Worm (Caenorhabditis elegans) whole organism, L1 larva: ENCODE data around the gene dmd-10.

ENCODE experiments used
- C04F5.9 ChIP-seq: sonication (generic microtip); optimal IDR thresholded peaks from 2 replicates; lab custom pipeline; 2016; ENCODE audit warnings: missing genetic modification characterization, missing compliant biosample characterization
- C16A3.4 ChIP-seq: fragments of 150-350 bp; optimal IDR thresholded peaks from 2 replicates; lab custom pipeline; 2014; ENCODE audit warnings: missing biosample characterization, missing genetic modification characterization
- aly-2 ChIP-seq: fragments of 150-350 bp; optimal IDR thresholded peaks from 2 replicates; lab custom pipeline; 2014; ENCODE audit warnings: missing biosample characterization, missing genetic modification characterization
- ama-1 ChIP-seq: fragments of 150-350 bp; optimal IDR thresholded peaks from 2 replicates; lab custom pipeline; 2014
- blmp-1 ChIP-seq: fragments of 150-350 bp; optimal IDR thresholded peaks from 2 replicates; lab custom pipeline; 2014; ENCODE audit warnings: missing biosample characterization, missing genetic modification characterization
- ceh-63 ChIP-seq: fragments of 200-800 bp; sonication (Bioruptor generic); optimal IDR thresholded peaks from 2 replicates; lab custom pipeline; 2018; ENCODE audit warnings: mild to moderate bottlenecking, missing genetic modification characterization, missing compliant biosample characterization
- ceh-82 ChIP-seq, 3 experiments: fragments of 150-350 bp in 1 of 3; sonication (generic microtip) in 2 of 3; optimal IDR thresholded peaks; 2 replicates each; lab custom pipeline; 2014 to 2017; ENCODE audit warnings: missing biosample characterization in 3 of 3, missing genetic modification characterization in 3 of 3
- ceh-90 ChIP-seq: sonication (generic microtip); optimal IDR thresholded peaks from 2 replicates; lab custom pipeline; 2016; ENCODE audit warnings: missing genetic modification characterization, missing compliant biosample characterization
- dsc-1 ChIP-seq: sonication (generic microtip); optimal IDR thresholded peaks from 2 replicates; lab custom pipeline; 2016; ENCODE audit warnings: mild to moderate bottlenecking, missing genetic modification characterization, missing compliant biosample characterization
- efl-1 ChIP-seq, 4 experiments: fragments of 150-350 bp; optimal IDR thresholded peaks in 3 of 4; peaks in 1 of 4; 1 replicate in 1 of 4; 2 replicates in 3 of 4; lab custom pipeline; 2014; ENCODE audit warnings: missing biosample characterization in 2 of 4, missing genetic modification characterization in 2 of 4, missing genetic modification reagents in 2 of 4
- egl-27 ChIP-seq, 2 experiments: fragments of 150-350 bp in 1 of 2; sonication (generic microtip); optimal IDR thresholded peaks; 3 replicates each; lab custom pipeline; 2017 to 2018; ENCODE audit warnings: missing biosample characterization in 2 of 2, missing genetic modification characterization in 2 of 2, missing genetic modification reagents in 2 of 2
- elt-3 ChIP-seq, 6 experiments: fragments of 150-350 bp in 1 of 6; sonication (generic microtip); optimal IDR thresholded peaks; 2 replicates each; lab custom pipeline; 2017 to 2018; ENCODE audit warnings: missing biosample characterization in 6 of 6, missing genetic modification characterization in 6 of 6, inconsistent platforms in 1 of 6
- ets-5 ChIP-seq: fragments of 200-800 bp; sonication (Bioruptor generic); IDR thresholded peaks from 2 replicates; pipeline ENCODE4 v1.3.6; 2022; ENCODE audit warnings: missing genetic modification characterization, missing compliant biosample characterization
- fkh-4 ChIP-seq: sonication (generic microtip); optimal IDR thresholded peaks from 2 replicates; lab custom pipeline; 2016; ENCODE audit warnings: missing compliant biosample characterization, missing genetic modification characterization, borderline replicate concordance
- isw-1 ChIP-seq: fragments of 200-800 bp; sonication (Bioruptor generic); IDR thresholded peaks from 2 replicates; pipeline ENCODE4 v1.3.6; 2022; ENCODE audit warnings: missing genetic modification characterization, missing compliant biosample characterization
- jun-1 ChIP-seq: fragments of 150-350 bp; optimal IDR thresholded peaks from 2 replicates; lab custom pipeline; 2014; ENCODE audit warnings: missing biosample characterization, missing genetic modification reagents, missing genetic modification characterization
- lin-14 ChIP-seq: fragments of 200-800 bp; sonication (Bioruptor generic); optimal IDR thresholded peaks from 2 replicates; lab custom pipeline; 2018; ENCODE audit warnings: mild to moderate bottlenecking, missing genetic modification characterization, moderate library complexity, missing compliant biosample characterization
- lin-35 ChIP-seq, 2 experiments: fragments of 150-350 bp; optimal IDR thresholded peaks; 2 replicates each; lab custom pipeline; 2014; ENCODE audit warnings: missing biosample characterization in 2 of 2, missing genetic modification characterization in 2 of 2, missing genetic modification reagents in 2 of 2
- lsy-2 ChIP-seq, 2 experiments: fragments of 150-350 bp; optimal IDR thresholded peaks; 2 replicates each; lab custom pipeline; 2014; ENCODE audit warnings: missing biosample characterization in 2 of 2, missing genetic modification characterization in 2 of 2
- mab-9 ChIP-seq: fragments of 200-800 bp; sonication (Bioruptor generic); IDR thresholded peaks from 2 replicates; pipeline ENCODE4 v1.3.6; 2022; ENCODE audit warnings: missing genetic modification reagents, missing genetic modification characterization, missing compliant biosample characterization
- nhr-12 ChIP-seq: sonication (generic microtip); optimal IDR thresholded peaks from 2 replicates; lab custom pipeline; 2017; ENCODE audit warnings: missing biosample characterization, missing genetic modification characterization
- nhr-20 ChIP-seq: sonication (generic microtip); optimal IDR thresholded peaks from 2 replicates; lab custom pipeline; 2016; ENCODE audit warnings: mild to moderate bottlenecking, missing genetic modification characterization, missing compliant biosample characterization
- nhr-71 ChIP-seq: sonication (generic microtip); optimal IDR thresholded peaks from 2 replicates; lab custom pipeline; 2016; ENCODE audit warnings: mild to moderate bottlenecking, missing genetic modification characterization, moderate library complexity, missing compliant biosample characterization
- nhr-76 ChIP-seq: sonication (generic microtip); optimal IDR thresholded peaks from 2 replicates; lab custom pipeline; 2017; ENCODE audit warnings: missing biosample characterization, missing genetic modification characterization
- nhr-77 ChIP-seq: fragments of 150-350 bp; optimal IDR thresholded peaks from 2 replicates; lab custom pipeline; 2014; ENCODE audit warnings: missing biosample characterization, missing genetic modification characterization
- nhr-85 ChIP-seq: sonication (generic microtip); peaks from one replicate; lab custom pipeline; 2016; ENCODE audit warnings: missing genetic modification characterization, inconsistent platforms, missing compliant biosample characterization
- nhr-90 ChIP-seq: sonication (generic microtip); optimal IDR thresholded peaks from 2 replicates; lab custom pipeline; 2016; ENCODE audit warnings: mild to moderate bottlenecking, missing genetic modification characterization, missing compliant biosample characterization; ENCODE audit not compliant: poor library complexity
- pax-3 ChIP-seq: fragments of 200-800 bp; sonication (Bioruptor generic); optimal IDR thresholded peaks from 2 replicates; lab custom pipeline; 2018; ENCODE audit warnings: mild to moderate bottlenecking, missing genetic modification characterization, moderate library complexity, missing compliant biosample characterization
- pqm-1 ChIP-seq: sonication (generic microtip); optimal IDR thresholded peaks from 3 replicates; lab custom pipeline; 2017; ENCODE audit warnings: missing biosample characterization, missing genetic modification characterization
- skn-1 ChIP-seq: fragments of 150-350 bp; optimal IDR thresholded peaks from 2 replicates; lab custom pipeline; 2014; ENCODE audit warnings: missing biosample characterization, missing genetic modification characterization
- snu-23 ChIP-seq: sonication (generic microtip); optimal IDR thresholded peaks from 2 replicates; lab custom pipeline; 2016; ENCODE audit warnings: missing genetic modification characterization, missing compliant biosample characterization
- sox-4 ChIP-seq: sonication (generic microtip); optimal IDR thresholded peaks from 2 replicates; lab custom pipeline; 2016; ENCODE audit warnings: missing genetic modification characterization, missing compliant biosample characterization
- swsn-7 ChIP-seq: sonication (generic microtip); optimal IDR thresholded peaks from 2 replicates; lab custom pipeline; 2016; ENCODE audit warnings: missing genetic modification characterization, missing compliant biosample characterization
- tbx-2 ChIP-seq: sonication (generic microtip); optimal IDR thresholded peaks from 2 replicates; lab custom pipeline; 2016; ENCODE audit warnings: missing genetic modification characterization, missing compliant biosample characterization
- unc-86 ChIP-seq: sonication (generic microtip); optimal IDR thresholded peaks from 2 replicates; lab custom pipeline; 2016; ENCODE audit warnings: missing genetic modification characterization, missing compliant biosample characterization
- unc-98 ChIP-seq: fragments of 200-800 bp; sonication (Bioruptor generic); IDR thresholded peaks from 2 replicates; pipeline ENCODE4 v1.3.6; 2022; ENCODE audit warnings: missing genetic modification characterization, missing compliant biosample characterization
- vab-15 ChIP-seq: sonication (generic microtip); optimal IDR thresholded peaks from 2 replicates; lab custom pipeline; 2017; ENCODE audit warnings: missing genotype, mild to moderate bottlenecking, missing genetic modification characterization, missing compliant biosample characterization
- xbp-1 ChIP-seq: sonication (generic microtip); optimal IDR thresholded peaks from 2 replicates; lab custom pipeline; 2016; ENCODE audit warnings: missing genetic modification characterization, missing compliant biosample characterization
- zip-4 ChIP-seq: fragments of 200-800 bp; sonication (Bioruptor generic); optimal IDR thresholded peaks from 2 replicates; lab custom pipeline; 2018; ENCODE audit warnings: mild to moderate bottlenecking, missing genetic modification characterization, moderate library complexity, missing compliant biosample characterization
- ztf-11 ChIP-seq, 2 experiments: sonication (generic microtip); optimal IDR thresholded peaks; 2 replicates each; lab custom pipeline; 2016 to 2017; ENCODE audit warnings: missing genetic modification characterization in 2 of 2, missing biosample characterization in 1 of 2, missing compliant biosample characterization in 1 of 2

The dmd-10 gene

ce11 chrV:13202127-13202610 is 34.2 kb downstream of the dmd-10 start, which contains the start of the genes col-159 and col-160 (continued):
- no peak for TF ChIP-seq swsn-7
- TF ChIP-seq skn-1 (tag; lab: Kevin White, UChicago) = no peak

- TF ChIP-seq lin-14 (peak; percentile 51), skn-1 (tag; lab: Kevin White, UChicago) (no peak), xbp-1 (tag; lab: Kevin White, UChicago) (no peak), blmp-1 (peak; percentile 53), nhr-90 (tag; lab: Kevin White, UChicago) (no peak), snu-23 (peak; percentile 3), elt-3 (tag; optimal IDR thresholded peaks at IDR 0.05; lab: Kevin White, UChicago) (peak in 2 of 6 experiments; percentile 13 to 37), unc-86 (tag; lab: Kevin White, UChicago) (no peak), ceh-63 (no peak), nhr-85 (tag; lab: Kevin White, UChicago) (peak; percentile 90), egl-27 (tag; optimal IDR thresholded peaks at IDR 0.05; lab: Kevin White, UChicago) (peak in 1 of 2 experiments; percentile 2), zip-4 (GFP tag; lab: Kevin White, UChicago) (no peak), ceh-82 (tag; optimal IDR thresholded peaks at IDR 0.05; lab: Kevin White, UChicago) (no peak), aly-2 (tag; lab: Kevin White, UChicago) (peak; percentile 44), nhr-71 (tag; lab: Kevin White, UChicago) (peak; percentile 52), vab-15 (tag; lab: Kevin White, UChicago) (no peak), isw-1 (no peak), nhr-20 (tag; lab: Kevin White, UChicago) (peak; percentile 31), tbx-2 (peak; percentile 46)
- TF ChIP-seq, all 84 proteins: peak for 10
Observed at ce11 chrV:13200609-13201008, 35.8 kb downstream of the dmd-10 start.

ce11 chrV:13197823-13198222 is 38.6 kb downstream of the dmd-10 start, which contains the start of gene F57B1.9:
TSS of gene F57B1.9 (minus strand) at chrV:13197923.
- TF ChIP-seq snu-23 = no peak
- TF ChIP-seq mab-9 (GFP tag; lab: Robert Waterston, UW) = no peak
- no peak for TF ChIP-seq dsc-1
- no peak for TF ChIP-seq lin-35 (GFP tag; optimal IDR thresholded peaks at IDR 0.05; lab: Kevin White, UChicago)
- TF ChIP-seq skn-1 (tag; lab: Kevin White, UChicago) = no peak
- no peak for TF ChIP-seq fkh-4 (tag; lab: Kevin White, UChicago)
- no peak for TF ChIP-seq nhr-77
- no peak for TF ChIP-seq ama-1 (lab: Kevin White, UChicago)
- TF ChIP-seq pqm-1 = no peak
- TF ChIP-seq sox-4 (tag; lab: Kevin White, UChicago) = no peak
- no peak for TF ChIP-seq jun-1 (tag; lab: Kevin White, UChicago)
- no peak for TF ChIP-seq ztf-11 (tag; optimal IDR thresholded peaks at IDR 0.05; lab: Kevin White, UChicago)
- no peak for TF ChIP-seq C04F5.9 (tag; lab: Kevin White, UChicago)
- no peak for TF ChIP-seq ceh-82 (tag; optimal IDR thresholded peaks at IDR 0.05; lab: Kevin White, UChicago)
- TF ChIP-seq C16A3.4 (tag; lab: Kevin White, UChicago) = no peak
- no peak for TF ChIP-seq ceh-90 (tag; lab: Kevin White, UChicago)

- TF ChIP-seq efl-1 (optimal IDR thresholded peaks at IDR 0.05; lab: Kevin White, UChicago) = no peak
- TF ChIP-seq efl-1 (GFP tag; optimal IDR thresholded peaks at IDR 0.05 in 1 of 2; lab: Kevin White, UChicago) = peak in 1 of 2 experiments; percentile 56
- TF ChIP-seq nhr-85 (tag; lab: Kevin White, UChicago) = no peak
Observed at ce11 chrV:13195548-13195947, 40.9 kb downstream of the dmd-10 start, which contains the start of gene F57B1.1. TSS of gene F57B1.1 (minus strand) at chrV:13195648.

- no peak for TF ChIP-seq ztf-11 (tag; optimal IDR thresholded peaks at IDR 0.05; lab: Kevin White, UChicago)
- TF ChIP-seq egl-27 (tag; optimal IDR thresholded peaks at IDR 0.05; lab: Kevin White, UChicago) = no peak
- TF ChIP-seq pax-3 = no peak
- TF ChIP-seq fkh-4 (tag; lab: Kevin White, UChicago) = no peak
- no peak for TF ChIP-seq unc-86 (tag; lab: Kevin White, UChicago)
- TF ChIP-seq nhr-76 = no peak
- no peak for TF ChIP-seq nhr-71 (tag; lab: Kevin White, UChicago)
- TF ChIP-seq isw-1 = no peak
- no peak for TF ChIP-seq xbp-1 (tag; lab: Kevin White, UChicago)
- no peak for TF ChIP-seq nhr-12 (tag; lab: Kevin White, UChicago)
- TF ChIP-seq skn-1 (tag; lab: Kevin White, UChicago) = no peak
- TF ChIP-seq efl-1 (optimal IDR thresholded peaks at IDR 0.05; lab: Kevin White, UChicago) = no peak
- TF ChIP-seq efl-1 (GFP tag; optimal IDR thresholded peaks at IDR 0.05 in 1 of 2; lab: Kevin White, UChicago) = no peak
- no peak for TF ChIP-seq lsy-2 (tag; optimal IDR thresholded peaks at IDR 0.05; lab: Kevin White, UChicago)
- TF ChIP-seq unc-98 (GFP tag; lab: Robert Waterston, UW) = no peak
- no peak for TF ChIP-seq ets-5
- TF ChIP-seq nhr-20 (tag; lab: Kevin White, UChicago) = no peak
Observed at ce11 chrV:13193488-13194042, 42.8 kb downstream of the dmd-10 start, which contains the start of gene sun-1. TSS of gene sun-1 (minus strand) at chrV:13193538.
